Fruit fly (Drosophila melanogaster) whole organism, pupa: Measurements from ENCODE around the gene baf.
A peak's percentile ranks its signal among the peaks of the same experiment; 100 is the strongest.

Experiments used
- CG10348 ChIP-seq: fragments of 200-800 bp; sonication (Bioruptor generic); IDR thresholded peaks from 2 replicates; pipeline ENCODE4 v1.3.6; 2022; ENCODE audit warnings: missing biosample characterization, missing genetic modification characterization
- CG12605 ChIP-seq: fragments of 200-800 bp; sonication (Bioruptor generic); IDR thresholded peaks from 2 replicates; pipeline ENCODE4 v1.3.6; 2022; ENCODE audit warnings: missing biosample characterization, missing genetic modification characterization
- CG13204 ChIP-seq: fragments of 200-800 bp; sonication (Bioruptor generic); optimal IDR thresholded peaks from 2 replicates; lab custom pipeline; 2018; ENCODE audit warnings: missing biosample characterization, mild to moderate bottlenecking, missing genetic modification characterization, moderate library complexity
- CG14655 ChIP-seq: fragments of 200-800 bp; sonication (Bioruptor generic); optimal IDR thresholded peaks from 3 replicates; lab custom pipeline; 2017; ENCODE audit warnings: mild to moderate bottlenecking, missing biosample characterization, missing genetic modification reagents, missing genetic modification characterization
- CG15710 ChIP-seq: fragments of 200-800 bp; sonication (Bioruptor generic); optimal IDR thresholded peaks from 2 replicates; lab custom pipeline; 2018; ENCODE audit warnings: missing biosample characterization, mild to moderate bottlenecking, missing genetic modification characterization, moderate library complexity
- CG17806 ChIP-seq: fragments of 200-800 bp; sonication (Bioruptor generic); optimal IDR thresholded peaks from 2 replicates; lab custom pipeline; 2018; ENCODE audit warnings: missing biosample characterization, mild to moderate bottlenecking, missing genetic modification characterization, moderate library complexity
- CG32121 ChIP-seq: fragments of 200-800 bp; sonication (Bioruptor generic); IDR thresholded peaks from 2 replicates; pipeline ENCODE4 v1.3.6; 2022; ENCODE audit warnings: missing biosample characterization, missing genetic modification characterization
- CG34367 ChIP-seq: fragments of 200-800 bp; sonication (Bioruptor generic); optimal IDR thresholded peaks from 2 replicates; lab custom pipeline; 2018; ENCODE audit warnings: missing biosample characterization, mild to moderate bottlenecking, missing genetic modification characterization
- CG4496 ChIP-seq: fragments of 200-800 bp; sonication (Bioruptor generic); IDR thresholded peaks from 3 replicates; pipeline ENCODE4 v1.3.6; 2022; ENCODE audit warnings: missing biosample characterization, missing genetic modification characterization
- CG8159 ChIP-seq: fragments of 200-800 bp; sonication (Bioruptor generic); optimal IDR thresholded peaks from 3 replicates; lab custom pipeline; 2018; ENCODE audit warnings: missing biosample characterization, mild to moderate bottlenecking, missing genetic modification characterization, moderate library complexity
- CG8301 ChIP-seq: fragments of 200-800 bp; sonication (Bioruptor generic); optimal IDR thresholded peaks from 2 replicates; lab custom pipeline; 2018; ENCODE audit warnings: missing biosample characterization, mild to moderate bottlenecking, missing genetic modification characterization
- CG9948 ChIP-seq: fragments of 200-800 bp; sonication (Bioruptor generic); optimal IDR thresholded peaks from 2 replicates; lab custom pipeline; 2018; ENCODE audit warnings: missing biosample characterization, mild to moderate bottlenecking, missing genetic modification characterization, moderate library complexity
- D1 ChIP-seq: fragments of 200-800 bp; sonication (Bioruptor generic); optimal IDR thresholded peaks from 2 replicates; lab custom pipeline; 2018; ENCODE audit warnings: missing biosample characterization, mild to moderate bottlenecking, missing genetic modification characterization, moderate library complexity
- EcR ChIP-seq: fragments of 200-800 bp; sonication (Bioruptor generic); optimal IDR thresholded peaks from 3 replicates; lab custom pipeline; 2019; ENCODE audit warnings: missing biosample characterization, missing genetic modification characterization, mild to moderate bottlenecking, moderate library complexity, missing genetic modification reagents
- Ets98B ChIP-seq: fragments of 200-800 bp; sonication (Bioruptor generic); IDR thresholded peaks from 2 replicates; pipeline ENCODE4 v1.3.6; 2022; ENCODE audit warnings: missing biosample characterization, missing genetic modification characterization
- Pif1A ChIP-seq: fragments of 200-800 bp; sonication (Bioruptor generic); optimal IDR thresholded peaks from 3 replicates; lab custom pipeline; 2016; ENCODE audit warnings: missing biosample characterization, missing genetic modification characterization
- Pif1B ChIP-seq: fragments of 200-800 bp; sonication (Bioruptor generic); optimal IDR thresholded peaks from 3 replicates; lab custom pipeline; 2016; ENCODE audit warnings: missing biosample characterization, missing genetic modification characterization
- Snoo ChIP-seq: fragments of 200-800 bp; sonication (Bioruptor generic); optimal IDR thresholded peaks from 3 replicates; lab custom pipeline; 2017; ENCODE audit warnings: missing biosample characterization, mild to moderate bottlenecking, missing genetic modification characterization, inconsistent platforms
- fd96Ca ChIP-seq: fragments of 200-800 bp; sonication (Bioruptor generic); IDR thresholded peaks from 3 replicates; pipeline ENCODE4 v1.3.6; 2022; ENCODE audit warnings: missing biosample characterization, missing genetic modification characterization
- gl ChIP-seq: fragments of 200-800 bp; sonication (Bioruptor generic); optimal IDR thresholded peaks from 2 replicates; lab custom pipeline; 2018; ENCODE audit warnings: missing biosample characterization, mild to moderate bottlenecking, missing genetic modification characterization
- rn ChIP-seq: fragments of 200-800 bp; sonication (Bioruptor generic); IDR thresholded peaks from 2 replicates; pipeline ENCODE4 v1.3.6; 2022; ENCODE audit warnings: missing biosample characterization, missing genetic modification characterization

The baf gene

DNA sequence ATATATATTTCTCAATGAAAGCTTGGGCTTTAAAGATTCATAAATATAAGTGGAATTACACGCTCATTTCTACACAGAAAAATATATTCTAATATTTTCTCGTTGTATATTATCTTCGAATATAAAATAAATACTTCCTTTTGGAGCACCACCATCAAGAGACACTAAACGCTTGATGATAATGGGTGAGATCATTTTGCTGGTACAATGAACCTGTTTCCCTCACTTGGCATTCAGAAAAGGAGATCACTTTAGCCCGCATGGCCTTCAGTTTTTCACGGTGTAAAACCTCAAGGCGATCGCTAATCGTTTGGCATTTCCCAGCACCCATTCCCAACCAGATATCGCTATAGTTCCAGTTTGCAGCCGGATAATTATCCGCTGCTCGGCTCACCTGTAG, 23.2 kb upstream of the baf start:
- TF ChIP-seq rn (GFP tag; lab: Robert Waterston, UW) (peak; percentile 18; the same call in 1 of the 2 replicates), Pif1A (peak; percentile 76), CG9948 (peak; percentile 52), fd96Ca (GFP tag; lab: Robert Waterston, UW) (peak; percentile 57; the same call in 2 of the 3 replicates), Snoo (peak; percentile 30), CG15710 (tag; lab: Kevin White, UChicago) (peak; percentile 70), CG14655 (GFP tag; lab: Kevin White, UChicago) (peak; percentile 73), CG12605 (GFP tag; lab: Robert Waterston, UW) (peak; percentile 13; the same call in 1 of the 2 replicates), Pif1B (GFP tag; lab: Kevin White, UChicago) (peak; percentile 47), Ets98B (GFP tag; lab: Robert Waterston, UW) (peak; percentile 52), D1 (tag; lab: Kevin White, UChicago) (peak; percentile 19), CG13204 (no peak), CG32121 (GFP tag; lab: Robert Waterston, UW) (0 out of 2 replicates have a peak, but pooled peaks have one; percentile 29), CG8301 (tag; lab: Kevin White, UChicago) (peak; percentile 62), gl (tag; lab: Kevin White, UChicago) (peak; percentile 52), CG10348 (GFP tag; lab: Robert Waterston, UW) (no peak), EcR (GFP tag; lab: Kevin White, UChicago) (peak; percentile 65), CG17806 (tag; lab: Kevin White, UChicago) (peak; percentile 68), CG34367 (tag; lab: Kevin White, UChicago) (peak; percentile 49), CG8159 (peak; percentile 82), CG4496 (GFP tag; lab: Robert Waterston, UW) (peak; percentile 50; the same call in 2 of the 3 replicates)
- TF ChIP-seq, all 21 proteins: peak for 19

DNA sequence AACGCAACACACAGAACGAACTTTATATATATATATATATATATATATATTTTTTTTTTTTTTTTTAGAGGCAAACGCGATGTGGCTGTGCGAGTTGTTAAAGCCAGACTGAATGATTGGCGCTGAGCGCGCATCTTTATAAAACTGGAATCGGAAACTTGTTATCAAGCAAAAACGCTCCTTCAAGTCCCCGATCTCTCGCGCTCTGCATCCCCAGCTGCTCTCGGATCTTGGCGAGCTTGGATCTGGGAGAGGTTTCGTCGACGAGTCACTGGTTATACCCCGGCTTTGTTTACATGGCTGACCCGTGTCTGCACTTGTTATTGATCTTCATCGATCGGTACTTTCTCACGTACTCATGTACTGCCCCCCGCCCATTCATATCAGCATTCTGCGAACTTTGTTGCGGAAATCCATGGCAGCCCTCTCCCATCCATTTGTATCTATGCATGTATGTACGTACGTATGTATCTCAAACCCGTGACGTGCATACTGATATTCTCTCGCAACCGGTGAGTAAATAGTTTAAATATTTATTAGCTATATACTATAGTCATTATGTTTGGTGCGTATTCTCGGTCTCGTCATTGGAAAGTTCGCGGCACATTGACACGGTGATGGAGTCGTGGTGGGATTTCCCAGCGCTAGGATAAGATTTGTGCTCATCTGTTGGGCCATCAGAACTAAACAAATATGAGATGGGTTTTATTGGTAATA, 21.9 kb upstream of the baf start, which contains the start of gene Spn28Dc:
Gene Spn28Dc, minus strand, starts transcription at position 51 of the 717 bp plus-strand sequence.
- TF ChIP-seq CG17806 (tag; lab: Kevin White, UChicago): no peak
- TF ChIP-seq Ets98B (GFP tag; lab: Robert Waterston, UW): no peak
- TF ChIP-seq Snoo: peak; percentile 29
- TF ChIP-seq EcR (GFP tag; lab: Kevin White, UChicago): peak; percentile 72
- 0 out of 3 replicates have a peak, but pooled peaks have one; percentile 25 for TF ChIP-seq fd96Ca (GFP tag; lab: Robert Waterston, UW)
- TF ChIP-seq Pif1B (GFP tag; lab: Kevin White, UChicago): peak; percentile 44
- peak; percentile 33 for TF ChIP-seq gl (tag; lab: Kevin White, UChicago)
- TF ChIP-seq CG13204: peak; percentile 13

DNA sequence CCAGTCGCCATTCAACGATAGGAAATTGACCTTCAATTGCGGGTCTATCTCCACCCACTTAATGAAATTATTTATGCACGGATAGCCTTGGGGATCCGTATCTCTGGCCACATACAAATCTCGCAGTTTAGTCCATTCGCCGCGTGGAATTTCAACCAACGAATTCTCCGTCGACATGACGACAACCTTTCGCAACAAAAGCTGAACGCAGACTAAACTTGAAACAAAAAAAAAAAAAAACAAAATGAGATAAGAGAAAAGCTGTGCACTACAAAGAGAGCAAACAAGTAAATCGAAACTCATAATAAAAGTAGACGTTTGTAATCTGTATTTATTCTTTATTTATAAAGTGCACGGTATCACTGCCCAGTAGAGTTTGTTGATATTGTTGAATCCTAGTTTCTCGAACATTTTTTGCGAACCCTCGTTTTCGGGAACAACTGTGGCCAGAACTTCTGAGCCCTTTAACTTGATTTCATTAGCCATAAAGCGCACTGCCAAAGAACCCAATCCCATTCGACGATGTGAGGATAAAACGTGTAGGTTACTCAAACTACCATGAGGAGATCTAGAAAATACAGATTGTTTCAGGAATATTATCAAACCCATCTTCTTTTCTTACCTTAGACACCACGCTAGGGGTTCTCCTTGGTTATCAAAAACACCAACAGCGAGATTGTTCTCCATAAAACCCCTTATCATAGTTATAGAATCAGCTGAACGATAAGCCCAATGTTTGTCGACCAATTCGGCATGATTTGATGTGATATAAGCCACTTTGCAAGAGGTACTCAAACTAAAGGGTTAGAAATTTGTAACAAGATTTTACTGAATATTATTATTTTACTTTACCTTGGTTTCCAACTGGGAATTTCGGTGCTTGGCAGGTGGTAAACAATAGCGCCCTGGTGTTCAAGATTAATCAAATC, 19.7 kb upstream of the baf start, which contains the start of gene CG12560:
Gene CG12560, minus strand, starts transcription at position 195 of the 929 bp plus-strand sequence.
- TF ChIP-seq CG32121 (GFP tag; lab: Robert Waterston, UW): no peak
- peak; percentile 49 for TF ChIP-seq CG13204
- TF ChIP-seq CG14655 (GFP tag; lab: Kevin White, UChicago): no peak
- TF ChIP-seq Ets98B (GFP tag; lab: Robert Waterston, UW): peak; percentile 35; the same call in 1 of the 2 replicates
- peak; percentile 45 for TF ChIP-seq Pif1A
- TF ChIP-seq CG15710 (tag; lab: Kevin White, UChicago): peak; percentile 28
- peak; percentile 43 for TF ChIP-seq gl (tag; lab: Kevin White, UChicago)
- no peak for TF ChIP-seq CG10348 (GFP tag; lab: Robert Waterston, UW)
- TF ChIP-seq Pif1B (GFP tag; lab: Kevin White, UChicago): peak; percentile 15
- no peak for TF ChIP-seq CG8301 (tag; lab: Kevin White, UChicago)
- no peak for TF ChIP-seq CG9948
- peak; percentile 47 for TF ChIP-seq EcR (GFP tag; lab: Kevin White, UChicago)
- no peak for TF ChIP-seq rn (GFP tag; lab: Robert Waterston, UW)
- TF ChIP-seq Snoo: no peak
- no peak for TF ChIP-seq D1 (tag; lab: Kevin White, UChicago)
- TF ChIP-seq CG34367 (tag; lab: Kevin White, UChicago): peak; percentile 21
- peak; percentile 30; the same call in 1 of the 3 replicates for TF ChIP-seq CG4496 (GFP tag; lab: Robert Waterston, UW)
- no peak for TF ChIP-seq CG17806 (tag; lab: Kevin White, UChicago)
- TF ChIP-seq fd96Ca (GFP tag; lab: Robert Waterston, UW): no peak
- TF ChIP-seq CG8159: no peak
- peak; percentile 88 for TF ChIP-seq CG12605 (GFP tag; lab: Robert Waterston, UW)
- TF ChIP-seq, all 21 proteins: peak for 10

DNA sequence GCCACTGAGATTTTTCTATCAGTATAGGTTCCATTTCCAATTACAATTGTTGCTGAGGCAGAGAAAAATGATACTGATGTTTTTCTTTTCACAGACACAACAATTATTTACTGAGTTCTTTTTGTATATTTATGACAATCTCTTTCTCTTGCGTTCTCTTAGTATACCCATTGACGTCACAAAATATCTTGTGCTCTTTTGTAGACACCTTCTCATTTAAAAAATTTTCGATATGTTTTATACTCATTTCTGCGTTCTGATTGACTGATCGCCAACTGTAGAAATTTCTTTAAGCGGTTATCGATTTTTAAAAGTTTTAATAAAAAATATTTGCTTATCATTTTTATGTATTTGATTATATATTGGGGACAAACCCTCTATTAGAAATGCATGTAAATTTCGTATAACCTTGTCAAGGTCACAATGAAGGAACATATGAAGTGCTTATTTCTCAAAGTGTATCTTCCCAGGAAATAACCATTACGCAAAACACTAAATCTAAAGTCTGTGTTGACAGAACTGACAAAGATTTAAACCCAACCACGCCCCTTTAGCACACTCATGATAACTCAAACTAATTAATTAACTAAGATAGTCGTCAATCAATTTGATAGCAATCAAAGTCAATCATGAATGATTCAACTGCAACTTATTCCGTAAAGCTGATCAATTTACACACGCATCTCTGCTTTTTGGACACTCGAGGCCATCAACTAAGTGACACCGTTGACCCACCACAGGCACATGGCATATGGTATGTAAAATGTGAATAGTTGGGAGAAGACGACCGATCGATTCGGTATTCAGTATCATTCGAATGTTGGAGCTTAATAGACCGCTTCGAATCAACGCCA, 18.4 kb upstream of the baf start, which contains the start of the genes Glyat and Tg:
Gene Glyat, minus strand, starts transcription at position 51 of the 854 bp plus-strand sequence.
Gene Tg, plus strand, starts transcription at position 804 of the 854 bp plus-strand sequence.
- no peak for TF ChIP-seq CG8159
- no peak for TF ChIP-seq EcR (GFP tag; lab: Kevin White, UChicago)
- no peak for TF ChIP-seq CG15710 (tag; lab: Kevin White, UChicago)
- peak; percentile 48 for TF ChIP-seq CG12605 (GFP tag; lab: Robert Waterston, UW)
- no peak for TF ChIP-seq fd96Ca (GFP tag; lab: Robert Waterston, UW)
- TF ChIP-seq D1 (tag; lab: Kevin White, UChicago): peak; percentile 14
- TF ChIP-seq Pif1B (GFP tag; lab: Kevin White, UChicago): no peak
- TF ChIP-seq CG10348 (GFP tag; lab: Robert Waterston, UW): no peak
- no peak; the same call in 2 of the 3 replicates for TF ChIP-seq CG4496 (GFP tag; lab: Robert Waterston, UW)
- TF ChIP-seq CG14655 (GFP tag; lab: Kevin White, UChicago): no peak
